Worm (Caenorhabditis elegans) whole organism, late embryonic: ENCODE data around the gene fbxc-7.

ENCODE experiments used
- C08G9.2 ChIP-seq: sonication (generic microtip); optimal IDR thresholded peaks from 2 replicates; lab custom pipeline; 2016; ENCODE audit warnings: mild to moderate bottlenecking, missing genetic modification characterization, moderate library complexity, missing compliant biosample characterization
- T23F11.4 ChIP-seq: fragments of 200-800 bp; sonication (Bioruptor generic); optimal IDR thresholded peaks from 2 replicates; lab custom pipeline; 2018; ENCODE audit warnings: mild to moderate bottlenecking, missing genetic modification characterization, missing compliant biosample characterization
- Y22D7AL.16 ChIP-seq: sonication (generic microtip); optimal IDR thresholded peaks from 2 replicates; lab custom pipeline; 2016; ENCODE audit warnings: missing genetic modification characterization, missing compliant biosample characterization
- ama-1 ChIP-seq: fragments of 150-350 bp; optimal IDR thresholded peaks from 2 replicates; lab custom pipeline; 2014
- ceh-2 ChIP-seq: sonication (generic microtip); optimal IDR thresholded peaks from 2 replicates; lab custom pipeline; 2016; ENCODE audit warnings: missing genotype, missing genetic modification characterization, missing compliant biosample characterization
- ceh-45 ChIP-seq: fragments of 200-800 bp; sonication (Bioruptor generic); IDR thresholded peaks from 2 replicates; pipeline ENCODE4 v1.3.6; 2022; ENCODE audit warnings: missing genetic modification reagents, missing genetic modification characterization, missing compliant biosample characterization
- dmd-4 ChIP-seq: sonication (generic microtip); optimal IDR thresholded peaks from 2 replicates; lab custom pipeline; 2016; ENCODE audit warnings: borderline replicate concordance, missing genetic modification characterization, missing compliant biosample characterization
- ets-4 ChIP-seq: sonication (generic microtip); optimal IDR thresholded peaks from 2 replicates; lab custom pipeline; 2016; ENCODE audit warnings: missing genetic modification characterization, missing compliant biosample characterization
- fkh-10 ChIP-seq: fragments of 150-350 bp; optimal IDR thresholded peaks from 2 replicates; lab custom pipeline; 2014; ENCODE audit warnings: missing biosample characterization, missing genetic modification reagents, missing genetic modification characterization
- mec-3 ChIP-seq: sonication (generic microtip); optimal IDR thresholded peaks from 2 replicates; lab custom pipeline; 2016; ENCODE audit warnings: borderline replicate concordance, missing genetic modification characterization, missing compliant biosample characterization
- pha-4 ChIP-seq: fragments of 150-350 bp; optimal IDR thresholded peaks from 2 replicates; lab custom pipeline; 2018; ENCODE audit warnings: missing biosample characterization, missing genetic modification reagents, missing genetic modification characterization
- unc-55 ChIP-seq: sonication (generic microtip); optimal IDR thresholded peaks from 2 replicates; lab custom pipeline; 2017; ENCODE audit warnings: missing biosample characterization, missing genetic modification reagents, missing genetic modification characterization

ce11 chrII:920326-920725, 34.4 kb upstream of the fbxc-7 start:
- TF ChIP-seq ceh-45 (GFP tag; lab: Robert Waterston, UW) (no peak), Y22D7AL.16 (no peak), unc-55 (no peak), ets-4 (tag; lab: Kevin White, UChicago) (no peak), pha-4 (no peak), C08G9.2 (tag; lab: Kevin White, UChicago) (no peak), fkh-10 (GFP tag; lab: Kevin White, UChicago) (no peak), dmd-4 (no peak), mec-3 (no peak), ama-1 (no peak), T23F11.4 (no peak), ceh-2 (tag; lab: Kevin White, UChicago) (no peak)
